Worm (Caenorhabditis elegans) whole organism, early embryonic: ENCODE data around the gene C17G10.7.

Experiments used
- B0310.2 ChIP-seq: sonication (generic microtip); optimal IDR thresholded peaks from 2 replicates; lab custom pipeline; 2016; ENCODE audit warnings: mild to moderate bottlenecking, missing genetic modification characterization, missing compliant biosample characterization
- F13C5.2 ChIP-seq: sonication (generic microtip); optimal IDR thresholded peaks from 2 replicates; lab custom pipeline; 2017; ENCODE audit warnings: mild to moderate bottlenecking, missing genetic modification characterization, inconsistent platforms, missing compliant biosample characterization
- aly-1 ChIP-seq: sonication (generic microtip); optimal IDR thresholded peaks from 2 replicates; lab custom pipeline; 2016; ENCODE audit warnings: missing genetic modification characterization, missing compliant biosample characterization
- ama-1 ChIP-seq: fragments of 150-350 bp; optimal IDR thresholded peaks from 2 replicates; lab custom pipeline; 2014
- ceh-13 ChIP-seq: fragments of 200-800 bp; sonication (Bioruptor generic); optimal IDR thresholded peaks from 2 replicates; lab custom pipeline; 2018; ENCODE audit warnings: mild to moderate bottlenecking, missing genetic modification characterization, missing compliant biosample characterization
- ceh-36 ChIP-seq: sonication (generic microtip); optimal IDR thresholded peaks from 2 replicates; lab custom pipeline; 2016; ENCODE audit warnings: missing genetic modification characterization, inconsistent platforms, missing compliant biosample characterization
- ets-7 ChIP-seq: sonication (generic microtip); optimal IDR thresholded peaks from 2 replicates; lab custom pipeline; 2016; ENCODE audit warnings: missing genotype, missing genetic modification characterization, missing compliant biosample characterization
- flt-1 ChIP-seq: fragments of 200-800 bp; sonication (Bioruptor generic); IDR thresholded peaks from 2 replicates; pipeline ENCODE4 v1.3.6; 2022; ENCODE audit warnings: missing genetic modification characterization, missing compliant biosample characterization
- hmbx-1 ChIP-seq: sonication (generic microtip); optimal IDR thresholded peaks from 2 replicates; lab custom pipeline; 2016; ENCODE audit warnings: mild to moderate bottlenecking, missing genetic modification characterization, missing compliant biosample characterization
- hmg-4 ChIP-seq: fragments of 200-800 bp; sonication (Bioruptor generic); optimal IDR thresholded peaks from 2 replicates; lab custom pipeline; 2018; ENCODE audit warnings: mild to moderate bottlenecking, missing genetic modification characterization, missing compliant biosample characterization
- hnd-1 ChIP-seq: sonication (generic microtip); optimal IDR thresholded peaks from 2 replicates; lab custom pipeline; 2016; ENCODE audit warnings: missing genetic modification characterization, missing compliant biosample characterization
- pes-1 ChIP-seq: fragments of 200-800 bp; sonication (Bioruptor generic); IDR thresholded peaks from 2 replicates; pipeline ENCODE4 v1.3.6; 2022; ENCODE audit warnings: missing genetic modification reagents, missing genetic modification characterization, missing compliant biosample characterization
- scrt-1 ChIP-seq: fragments of 200-800 bp; sonication (Bioruptor generic); IDR thresholded peaks from 2 replicates; pipeline ENCODE4 v1.3.6; 2022; ENCODE audit warnings: missing genetic modification characterization, missing compliant biosample characterization
- sea-1 ChIP-seq: fragments of 200-800 bp; sonication (Bioruptor generic); conservative IDR thresholded peaks from 2 replicates; pipeline ENCODE4 v1.3.6; 2022; ENCODE audit warnings: missing genetic modification characterization, missing compliant biosample characterization
- tbx-11 ChIP-seq: fragments of 200-800 bp; sonication (Bioruptor generic); IDR thresholded peaks from 2 replicates; pipeline ENCODE4 v1.3.6; 2022; ENCODE audit warnings: missing genetic modification characterization, missing compliant biosample characterization
- tbx-37 ChIP-seq: fragments of 200-800 bp; sonication (Bioruptor generic); conservative IDR thresholded peaks from 2 replicates; pipeline ENCODE4 v1.3.6; 2022; ENCODE audit warnings: missing genetic modification reagents, missing genetic modification characterization, missing compliant biosample characterization
- tra-4 ChIP-seq: sonication (generic microtip); optimal IDR thresholded peaks from 2 replicates; lab custom pipeline; 2017; ENCODE audit warnings: missing genetic modification characterization, missing compliant biosample characterization

The C17G10.7 gene

ce11 chrII:5607756-5608155 is at the start of gene C17G10.7:
Gene C17G10.7 (minus strand): TSS chrII:5607856.
- no peak for TF ChIP-seq ets-7 (tag; lab: Kevin White, UChicago)
- TF ChIP-seq hmbx-1 = no peak
- TF ChIP-seq B0310.2 (tag; lab: Kevin White, UChicago) = no peak

ce11 chrII:5654215-5654614 is 46.6 kb upstream of the C17G10.7 start, which contains the start of gene F59E12.1:
Gene F59E12.1 (plus strand): TSS chrII:5654515.
- TF ChIP-seq hnd-1 (tag; lab: Kevin White, UChicago) = no peak
- TF ChIP-seq tbx-37 (GFP tag; lab: Robert Waterston, UW) = no peak
- no peak for TF ChIP-seq hmbx-1
- TF ChIP-seq scrt-1 (GFP tag; lab: Robert Waterston, UW) = no peak
- no peak for TF ChIP-seq B0310.2 (tag; lab: Kevin White, UChicago)
- no peak for TF ChIP-seq hmg-4
- TF ChIP-seq flt-1 (GFP tag; lab: Robert Waterston, UW) = no peak
- TF ChIP-seq sea-1 (GFP tag; lab: Robert Waterston, UW) = no peak
- TF ChIP-seq aly-1 (tag; lab: Kevin White, UChicago) = no peak
- TF ChIP-seq F13C5.2 (tag; lab: Kevin White, UChicago) = no peak
- no peak for TF ChIP-seq tbx-11 (GFP tag; lab: Robert Waterston, UW)
- no peak for TF ChIP-seq ets-7 (tag; lab: Kevin White, UChicago)
- no peak for TF ChIP-seq ceh-13
- no peak for TF ChIP-seq ama-1 (lab: Kevin White, UChicago)
- no peak for TF ChIP-seq tra-4 (tag; lab: Kevin White, UChicago)

ce11 chrII:5652334-5652733 is 44.7 kb upstream of the C17G10.7 start, which contains the start of gene bli-2:
Gene bli-2 (minus strand): TSS chrII:5652434.
- no peak for TF ChIP-seq pes-1 (GFP tag; lab: Robert Waterston, UW)
- no peak for TF ChIP-seq tbx-11 (GFP tag; lab: Robert Waterston, UW)
- TF ChIP-seq sea-1 (GFP tag; lab: Robert Waterston, UW) = no peak
- TF ChIP-seq ceh-13 = no peak
- TF ChIP-seq ceh-36 (tag; lab: Kevin White, UChicago) = no peak
- TF ChIP-seq ama-1 (lab: Kevin White, UChicago) = no peak
- no peak for TF ChIP-seq B0310.2 (tag; lab: Kevin White, UChicago)
- no peak for TF ChIP-seq tra-4 (tag; lab: Kevin White, UChicago)
- no peak for TF ChIP-seq hmbx-1

- TF ChIP-seq tbx-11 (GFP tag; lab: Robert Waterston, UW) (no peak), aly-1 (tag; lab: Kevin White, UChicago) (peak; percentile 16)
Measured at ce11 chrII:5651426-5651825, 43.8 kb upstream of the C17G10.7 start.

ce11 chrII:5649236-5650004 is 41.8 kb upstream of the C17G10.7 start, which contains the start of the genes sam-4, F59E12.17 and zyg-1:
Gene sam-4 (minus strand): TSS chrII:5649286.
Gene F59E12.17 (minus strand): TSS chrII:5649470.
Gene zyg-1 (plus strand): TSS chrII:5649748.
- TF ChIP-seq B0310.2 (tag; lab: Kevin White, UChicago) (no peak), F13C5.2 (tag; lab: Kevin White, UChicago) (peak; percentile 16), ceh-36 (tag; lab: Kevin White, UChicago) (no peak), ceh-13 (no peak), pes-1 (GFP tag; lab: Robert Waterston, UW) (peak; percentile 59; the same call in 1 of the 2 replicates), tbx-11 (GFP tag; lab: Robert Waterston, UW) (no peak), tbx-37 (GFP tag; lab: Robert Waterston, UW) (peak; percentile 59), hmg-4 (no peak), tra-4 (tag; lab: Kevin White, UChicago) (no peak), flt-1 (GFP tag; lab: Robert Waterston, UW) (no peak), hnd-1 (tag; lab: Kevin White, UChicago) (no peak), hmbx-1 (no peak), scrt-1 (GFP tag; lab: Robert Waterston, UW) (no peak), ets-7 (tag; lab: Kevin White, UChicago) (no peak)

- no peak for TF ChIP-seq aly-1 (tag; lab: Kevin White, UChicago)
- TF ChIP-seq ama-1 (lab: Kevin White, UChicago) = no peak
- no peak for TF ChIP-seq sea-1 (GFP tag; lab: Robert Waterston, UW)
- no peak for TF ChIP-seq flt-1 (GFP tag; lab: Robert Waterston, UW)
- no peak for TF ChIP-seq tbx-37 (GFP tag; lab: Robert Waterston, UW)
Measured at ce11 chrII:5648272-5648671, 40.6 kb upstream of the C17G10.7 start, which contains the start of gene ddl-1. Gene ddl-1 (minus strand): TSS chrII:5648372.

- TF ChIP-seq F13C5.2 (tag; lab: Kevin White, UChicago) (no peak), tbx-37 (GFP tag; lab: Robert Waterston, UW) (no peak), aly-1 (tag; lab: Kevin White, UChicago) (no peak), ets-7 (tag; lab: Kevin White, UChicago) (no peak), ceh-36 (tag; lab: Kevin White, UChicago) (no peak), B0310.2 (tag; lab: Kevin White, UChicago) (no peak), tra-4 (tag; lab: Kevin White, UChicago) (no peak), sea-1 (GFP tag; lab: Robert Waterston, UW) (no peak), ceh-13 (no peak), ama-1 (lab: Kevin White, UChicago) (no peak), hnd-1 (tag; lab: Kevin White, UChicago) (no peak), pes-1 (GFP tag; lab: Robert Waterston, UW) (no peak), tbx-11 (GFP tag; lab: Robert Waterston, UW) (no peak), scrt-1 (GFP tag; lab: Robert Waterston, UW) (no peak), flt-1 (GFP tag; lab: Robert Waterston, UW) (no peak), hmbx-1 (no peak)
Measured at ce11 chrII:5646942-5647341, 39.3 kb upstream of the C17G10.7 start, which contains the start of gene F59E12.9. Gene F59E12.9 (minus strand): TSS chrII:5647042.
